Worm (Caenorhabditis elegans): Measurements from ENCODE around the gene F14F7.4.

The F14F7.4 gene

ce11 chrIII:12998252-12998651 lies 31.3 kb downstream of the F14F7.4 start:
- TF ChIP-seq ceh-16 (tag; optimal IDR thresholded peaks at IDR 0.05): no peak
- no peak for TF ChIP-seq ceh-82 (tag; optimal IDR thresholded peaks at IDR 0.05)
- no peak for TF ChIP-seq nfya-1 (tag; optimal IDR thresholded peaks at IDR 0.05; ENCODE audit: insufficient read depth)
- TF ChIP-seq daf-12 (tag; optimal IDR thresholded peaks at IDR 0.05): no peak
- no peak for TF ChIP-seq nhr-11 (tag; optimal IDR thresholded peaks at IDR 0.05)
- no peak for TF ChIP-seq elt-3 (tag; optimal IDR thresholded peaks at IDR 0.05)
- no peak for TF ChIP-seq lin-39 (tag; optimal IDR thresholded peaks at IDR 0.05)
- no peak for TF ChIP-seq pqm-1 (tag; optimal IDR thresholded peaks at IDR 0.05)
- no peak for TF ChIP-seq unc-62 (GFP tag; optimal IDR thresholded peaks at IDR 0.05)

DNA sequence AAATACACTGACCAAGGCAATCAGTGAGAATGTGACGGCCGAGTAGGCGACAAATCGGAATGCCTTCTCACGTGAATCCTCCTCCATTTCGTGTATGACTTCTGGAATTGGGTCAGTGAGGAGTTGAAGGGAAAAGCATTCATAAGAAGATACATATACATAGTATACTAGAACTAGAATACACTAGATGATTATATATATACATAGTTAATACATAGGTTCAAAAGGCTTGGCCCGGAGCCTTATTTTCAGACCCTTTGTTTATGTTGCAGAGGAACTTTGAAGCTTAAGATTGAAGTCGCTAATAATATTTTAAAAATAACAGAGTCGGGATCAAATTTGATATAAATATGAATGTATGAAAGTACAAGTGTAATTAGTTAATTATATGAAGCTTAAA lies 35.9 kb downstream of the F14F7.4 start, which contains the start of gene col-97:
Gene col-97 (minus strand): TSS at position 101 of the 400 bp plus-strand sequence.
- no peak for TF ChIP-seq nhr-25 (tag; optimal IDR thresholded peaks at IDR 0.05)
- TF ChIP-seq lsy-12 (tag; optimal IDR thresholded peaks at IDR 0.05): no peak
- no peak for TF ChIP-seq pha-4 (tag; optimal IDR thresholded peaks at IDR 0.05)
- no peak for TF ChIP-seq tbx-2 (tag; optimal IDR thresholded peaks at IDR 0.05)
- no peak for TF ChIP-seq elt-2 (tag; optimal IDR thresholded peaks at IDR 0.05)
- no peak for TF ChIP-seq pqm-1 (tag; optimal IDR thresholded peaks at IDR 0.05)
- TF ChIP-seq mdl-1 (tag; optimal IDR thresholded peaks at IDR 0.05): no peak
- TF ChIP-seq ceh-9 (tag; optimal IDR thresholded peaks at IDR 0.05): no peak
- no peak for TF ChIP-seq ZK546.5 (tag; optimal IDR thresholded peaks at IDR 0.05)
- TF ChIP-seq R02D3.7 (tag; optimal IDR thresholded peaks at IDR 0.05): no peak
- TF ChIP-seq elt-3 (tag; optimal IDR thresholded peaks at IDR 0.05): no peak
- TF ChIP-seq nfya-1 (tag; optimal IDR thresholded peaks at IDR 0.05; ENCODE audit: insufficient read depth): no peak
- TF ChIP-seq zag-1 (tag; optimal IDR thresholded peaks at IDR 0.05): no peak
- TF ChIP-seq sea-2 (GFP tag; optimal IDR thresholded peaks at IDR 0.05): no peak
- no peak for TF ChIP-seq ama-1 (optimal IDR thresholded peaks at IDR 0.05)
- TF ChIP-seq ztf-11 (tag; optimal IDR thresholded peaks at IDR 0.05): no peak

DNA sequence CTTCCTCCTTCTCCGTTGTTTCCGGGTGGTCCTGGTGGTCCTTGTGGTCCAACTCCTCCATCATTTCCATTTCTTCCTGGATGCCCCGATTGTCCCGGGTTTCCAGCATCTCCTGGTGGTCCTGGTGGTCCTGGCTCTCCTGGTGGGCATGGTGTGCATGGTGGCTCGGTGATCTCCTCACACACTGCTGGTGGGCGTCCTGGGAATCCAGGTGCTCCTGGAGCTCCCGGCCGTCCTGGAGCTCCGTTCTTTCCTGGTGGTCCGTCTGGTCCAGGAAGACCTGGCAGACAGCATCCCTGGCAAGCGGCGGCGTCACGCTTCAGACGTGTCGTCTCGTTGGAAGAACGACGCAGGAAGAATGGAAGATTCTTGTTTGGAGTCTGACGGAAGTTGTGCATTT lies 36.5 kb downstream of the F14F7.4 start:
- TF ChIP-seq fkh-10 (GFP tag; optimal IDR thresholded peaks at IDR 0.05): no peak
- no peak for TF ChIP-seq nhr-76 (tag; optimal IDR thresholded peaks at IDR 0.05)
- no peak for TF ChIP-seq tbx-2 (tag; optimal IDR thresholded peaks at IDR 0.05)
- no peak for TF ChIP-seq ceh-9 (tag; optimal IDR thresholded peaks at IDR 0.05)
- TF ChIP-seq daf-12 (tag; optimal IDR thresholded peaks at IDR 0.05): no peak
- TF ChIP-seq egl-27 (tag; optimal IDR thresholded peaks at IDR 0.05): no peak
- TF ChIP-seq lin-39 (tag; optimal IDR thresholded peaks at IDR 0.05): no peak
- no peak for TF ChIP-seq lsy-12 (tag; optimal IDR thresholded peaks at IDR 0.05)
- TF ChIP-seq egl-5 (tag; optimal IDR thresholded peaks at IDR 0.05): no peak
- TF ChIP-seq fos-1 (tag; optimal IDR thresholded peaks at IDR 0.05): no peak
- TF ChIP-seq ceh-28 (tag; optimal IDR thresholded peaks at IDR 0.05): no peak
- TF ChIP-seq zag-1 (tag; optimal IDR thresholded peaks at IDR 0.05): no peak
- no peak for TF ChIP-seq nhr-77 (tag; optimal IDR thresholded peaks at IDR 0.05)
- TF ChIP-seq nfya-1 (tag; optimal IDR thresholded peaks at IDR 0.05; ENCODE audit: insufficient read depth): no peak
- TF ChIP-seq skn-1 (tag; optimal IDR thresholded peaks at IDR 0.05): no peak
- TF ChIP-seq nhr-11 (tag; optimal IDR thresholded peaks at IDR 0.05): no peak
- TF ChIP-seq ceh-82 (tag; optimal IDR thresholded peaks at IDR 0.05): no peak
- TF ChIP-seq sea-2 (GFP tag; optimal IDR thresholded peaks at IDR 0.05): no peak
- no peak for TF ChIP-seq unc-62 (GFP tag; optimal IDR thresholded peaks at IDR 0.05)

ce11 chrIII:12990997-12991396 lies 38.5 kb downstream of the F14F7.4 start, which contains the start of gene ZK1010.12:
TSS of gene ZK1010.12 (plus strand) at chrIII:12991297.
- TF ChIP-seq zag-1 (tag; optimal IDR thresholded peaks at IDR 0.05) (no peak), ztf-4 (tag; optimal IDR thresholded peaks at IDR 0.05) (no peak), nhr-76 (tag; optimal IDR thresholded peaks at IDR 0.05) (no peak), snpc-4 (tag; optimal IDR thresholded peaks at IDR 0.05) (no peak), mml-1 (tag; optimal IDR thresholded peaks at IDR 0.05) (no peak), unc-39 (tag; optimal IDR thresholded peaks at IDR 0.05) (no peak), lsy-12 (tag; optimal IDR thresholded peaks at IDR 0.05) (no peak)

ce11 chrIII:12987418-12987817 lies 42.1 kb downstream of the F14F7.4 start, which contains the start of gene ZK1010.5:
TSS of gene ZK1010.5 (minus strand) at chrIII:12987518.
- TF ChIP-seq nhr-12 (tag; optimal IDR thresholded peaks at IDR 0.05): no peak
- no peak for TF ChIP-seq ztf-11 (tag; optimal IDR thresholded peaks at IDR 0.05)
- no peak for TF ChIP-seq ceh-16 (tag; optimal IDR thresholded peaks at IDR 0.05)
- no peak for TF ChIP-seq eor-1 (tag; optimal IDR thresholded peaks at IDR 0.05)
- no peak for TF ChIP-seq elt-2 (tag; optimal IDR thresholded peaks at IDR 0.05)
- no peak for TF ChIP-seq nhr-77 (tag; optimal IDR thresholded peaks at IDR 0.05)
- TF ChIP-seq skn-1 (tag; optimal IDR thresholded peaks at IDR 0.05): no peak
- no peak for TF ChIP-seq ztf-4 (tag; optimal IDR thresholded peaks at IDR 0.05)
- TF ChIP-seq elt-1 (tag; optimal IDR thresholded peaks at IDR 0.05): no peak
- TF ChIP-seq lin-39 (tag; optimal IDR thresholded peaks at IDR 0.05): no peak
- no peak for TF ChIP-seq ama-1 (optimal IDR thresholded peaks at IDR 0.05)
- no peak for TF ChIP-seq daf-12 (tag; optimal IDR thresholded peaks at IDR 0.05)
- TF ChIP-seq fos-1 (tag; optimal IDR thresholded peaks at IDR 0.05): no peak
- no peak for TF ChIP-seq nhr-11 (tag; optimal IDR thresholded peaks at IDR 0.05)
- no peak for TF ChIP-seq R02D3.7 (tag; optimal IDR thresholded peaks at IDR 0.05)
- no peak for TF ChIP-seq fkh-10 (GFP tag; optimal IDR thresholded peaks at IDR 0.05)
- TF ChIP-seq ceh-82 (tag; optimal IDR thresholded peaks at IDR 0.05): no peak
